Worm (Caenorhabditis elegans) whole organism, early embryonic: ENCODE measurements around the gene C45H4.18.

ENCODE experiments used
- ama-1 ChIP-seq: fragments of 150-350 bp; optimal IDR thresholded peaks from 2 replicates; lab custom pipeline; 2014
- tbx-11 ChIP-seq: fragments of 200-800 bp; sonication (Bioruptor generic); IDR thresholded peaks from 2 replicates; pipeline ENCODE4 v1.3.6; 2022; ENCODE audit warnings: missing genetic modification characterization, missing compliant biosample characterization
- tbx-37 ChIP-seq: fragments of 200-800 bp; sonication (Bioruptor generic); conservative IDR thresholded peaks from 2 replicates; pipeline ENCODE4 v1.3.6; 2022; ENCODE audit warnings: missing genetic modification reagents, missing genetic modification characterization, missing compliant biosample characterization
- tra-4 ChIP-seq: sonication (generic microtip); optimal IDR thresholded peaks from 2 replicates; lab custom pipeline; 2017; ENCODE audit warnings: missing genetic modification characterization, missing compliant biosample characterization

ce11 chrV:2135323-2135722, 40.0 kb upstream of the C45H4.18 start:
- TF ChIP-seq ama-1 (no peak), tbx-11 (no peak), tra-4 (tag; lab: Kevin White, UChicago) (no peak), tbx-37 (no peak)
